Worm (Caenorhabditis elegans) whole organism, L4 larva: ENCODE measurements around the gene ZK622.1.
A peak's percentile ranks its signal among the peaks of the same experiment; 100 is the strongest.

Source experiments
- F26F4.8 ChIP-seq: fragments of 200-800 bp; sonication (Bioruptor generic); conservative IDR thresholded peaks from 2 replicates; pipeline ENCODE4 v1.3.6; 2022; ENCODE audit warnings: missing genetic modification characterization, missing compliant biosample characterization
- F49E8.2 ChIP-seq: sonication (generic microtip); optimal IDR thresholded peaks from 2 replicates; lab custom pipeline; 2016; ENCODE audit warnings: missing compliant biosample characterization, mild to moderate bottlenecking, missing genetic modification characterization, borderline replicate concordance
- R02D3.7 ChIP-seq: fragments of 150-350 bp; sonication (generic microtip); optimal IDR thresholded peaks from 3 replicates; lab custom pipeline; 2014; ENCODE audit warnings: missing biosample characterization, missing genetic modification characterization
- Y105C5A.15 ChIP-seq: fragments of 200-800 bp; sonication (Bioruptor generic); IDR thresholded peaks from 2 replicates; pipeline ENCODE4 v1.3.6; 2022; ENCODE audit warnings: missing genetic modification characterization, missing compliant biosample characterization
- Y75B8A.6 ChIP-seq: fragments of 200-800 bp; sonication (Bioruptor generic); IDR thresholded peaks from 2 replicates; pipeline ENCODE4 v1.3.6; 2022; ENCODE audit warnings: missing genetic modification reagents, missing genetic modification characterization, missing compliant biosample characterization
- ZK337.2 ChIP-seq: fragments of 200-800 bp; sonication (Bioruptor generic); IDR thresholded peaks from 2 replicates; pipeline ENCODE4 v1.3.6; 2022; ENCODE audit warnings: missing genetic modification reagents, missing genetic modification characterization, missing compliant biosample characterization
- ZK546.5 ChIP-seq, 2 experiments: sonication (generic microtip); optimal IDR thresholded peaks; 2 replicates each; lab custom pipeline; 2017; ENCODE audit warnings: missing biosample characterization in 2 of 2, missing genetic modification characterization in 2 of 2
- arid-1 ChIP-seq: fragments of 200-800 bp; sonication (Bioruptor generic); conservative IDR thresholded peaks from 2 replicates; pipeline ENCODE4 v1.3.6; 2022; ENCODE audit warnings: missing genetic modification reagents, missing genetic modification characterization, missing compliant biosample characterization
- attf-4 ChIP-seq: sonication (generic microtip); optimal IDR thresholded peaks from 3 replicates; lab custom pipeline; 2017; ENCODE audit warnings: missing biosample characterization, missing genetic modification characterization
- ceh-62 ChIP-seq: sonication (generic microtip); optimal IDR thresholded peaks from 2 replicates; lab custom pipeline; 2017; ENCODE audit warnings: missing biosample characterization, missing genetic modification characterization
- ces-1 ChIP-seq: fragments of 150-350 bp; sonication (generic microtip); optimal IDR thresholded peaks from 4 replicates; lab custom pipeline; 2014; ENCODE audit warnings: missing biosample characterization, missing genetic modification reagents, missing genetic modification characterization
- cey-2 ChIP-seq: sonication (generic microtip); optimal IDR thresholded peaks from 3 replicates; lab custom pipeline; 2017; ENCODE audit warnings: missing genetic modification characterization, mild to moderate bottlenecking, missing compliant biosample characterization, antibody characterized with exemption, borderline replicate concordance; ENCODE audit not compliant: insufficient read depth
- ctbp-1 ChIP-seq: fragments of 200-800 bp; sonication (Bioruptor generic); IDR thresholded peaks from 2 replicates; pipeline ENCODE4 v1.3.6; 2022; ENCODE audit warnings: missing genetic modification reagents, missing genetic modification characterization, missing compliant biosample characterization
- daf-12 ChIP-seq: fragments of 150-350 bp; optimal IDR thresholded peaks from 2 replicates; lab custom pipeline; 2014; ENCODE audit warnings: missing biosample characterization, missing genetic modification reagents, missing genetic modification characterization
- daf-16 ChIP-seq, 3 experiments: sonication (generic microtip); optimal IDR thresholded peaks; 2 replicates each; lab custom pipeline; 2016 to 2017; ENCODE audit warnings: missing genetic modification characterization in 3 of 3, missing genetic modification reagents in 3 of 3, mild to moderate bottlenecking in 2 of 3, missing compliant biosample characterization in 2 of 3, missing biosample characterization in 1 of 3, moderate library complexity in 1 of 3
- daf-19 ChIP-seq: fragments of 200-800 bp; sonication (Bioruptor generic); conservative IDR thresholded peaks from 2 replicates; pipeline ENCODE4 v1.3.6; 2022; ENCODE audit warnings: missing genetic modification characterization, missing compliant biosample characterization
- fkh-10 ChIP-seq: fragments of 150-350 bp; optimal IDR thresholded peaks from 2 replicates; lab custom pipeline; 2014; ENCODE audit warnings: missing biosample characterization, missing genetic modification reagents, missing genetic modification characterization
- hif-1 ChIP-seq, 2 experiments: sonication (generic microtip); optimal IDR thresholded peaks; 2 replicates each; lab custom pipeline; 2016 to 2017; ENCODE audit warnings: missing compliant biosample characterization in 2 of 2, missing genetic modification characterization in 2 of 2, missing genetic modification reagents in 2 of 2, missing genotype in 2 of 2, mild to moderate bottlenecking in 1 of 2
- hlh-11 ChIP-seq: fragments of 200-800 bp; sonication (Bioruptor generic); optimal IDR thresholded peaks from 2 replicates; lab custom pipeline; 2018; ENCODE audit warnings: mild to moderate bottlenecking, missing genetic modification characterization, missing compliant biosample characterization
- hlh-30 ChIP-seq: sonication (generic microtip); optimal IDR thresholded peaks from 2 replicates; lab custom pipeline; 2017; ENCODE audit warnings: antibody characterized with exemption, mild to moderate bottlenecking, missing genetic modification characterization, missing compliant biosample characterization; ENCODE audit not compliant: insufficient read depth
- jun-1 ChIP-seq: fragments of 150-350 bp; optimal IDR thresholded peaks from 2 replicates; lab custom pipeline; 2014; ENCODE audit warnings: missing biosample characterization, missing genetic modification reagents, missing genetic modification characterization
- lin-1 ChIP-seq: fragments of 200-800 bp; sonication (Bioruptor generic); IDR thresholded peaks from 2 replicates; pipeline ENCODE4 v1.3.6; 2022; ENCODE audit warnings: missing genetic modification reagents, missing genetic modification characterization, missing compliant biosample characterization
- lin-29 ChIP-seq: fragments of 200-800 bp; sonication (Bioruptor generic); IDR thresholded peaks from 2 replicates; pipeline ENCODE4 v1.3.6; 2022; ENCODE audit warnings: missing genetic modification reagents, missing genetic modification characterization, missing compliant biosample characterization
- lin-39 ChIP-seq: fragments of 150-350 bp; optimal IDR thresholded peaks from 2 replicates; lab custom pipeline; 2014; ENCODE audit warnings: missing biosample characterization, missing genetic modification reagents, missing genetic modification characterization
- lir-3 ChIP-seq: sonication (generic microtip); optimal IDR thresholded peaks from 2 replicates; lab custom pipeline; 2016; ENCODE audit warnings: mild to moderate bottlenecking, missing genetic modification characterization, missing compliant biosample characterization
- lsy-2 ChIP-seq, 2 experiments: fragments of 150-350 bp in 1 of 2; sonication (generic microtip) in 1 of 2; optimal IDR thresholded peaks; 2 replicates each; lab custom pipeline; 2014 to 2017; ENCODE audit warnings: missing biosample characterization in 2 of 2, missing genetic modification characterization in 2 of 2
- madf-5 ChIP-seq, 2 experiments: fragments of 200-800 bp; sonication (Bioruptor generic); IDR thresholded peaks; 2 replicates each; pipeline ENCODE4 v1.3.6; 2022; ENCODE audit warnings: missing compliant biosample characterization in 2 of 2, missing genetic modification characterization in 2 of 2
- mdt-29 ChIP-seq: fragments of 200-800 bp; sonication (Bioruptor generic); IDR thresholded peaks from 2 replicates; pipeline ENCODE4 v1.3.6; 2022; ENCODE audit warnings: missing genetic modification reagents, missing genetic modification characterization, missing compliant biosample characterization
- mes-2 ChIP-seq: sonication (generic microtip); optimal IDR thresholded peaks from 2 replicates; lab custom pipeline; 2016; ENCODE audit warnings: missing genotype, mild to moderate bottlenecking, missing genetic modification characterization, missing compliant biosample characterization; ENCODE audit not compliant: poor library complexity, severe bottlenecking
- nhr-11 ChIP-seq: fragments of 150-350 bp; optimal IDR thresholded peaks from 2 replicates; lab custom pipeline; 2014; ENCODE audit warnings: missing biosample characterization, missing genetic modification characterization
- nhr-111 ChIP-seq: fragments of 200-800 bp; sonication (Bioruptor generic); optimal IDR thresholded peaks from 2 replicates; lab custom pipeline; 2018; ENCODE audit warnings: mild to moderate bottlenecking, missing genetic modification characterization, missing compliant biosample characterization
- nhr-237 ChIP-seq: sonication (generic microtip); optimal IDR thresholded peaks from 2 replicates; lab custom pipeline; 2017; ENCODE audit warnings: missing biosample characterization, missing genetic modification characterization
- nhr-28 ChIP-seq: fragments of 150-350 bp; optimal IDR thresholded peaks from 2 replicates; lab custom pipeline; 2014; ENCODE audit warnings: missing biosample characterization, missing genetic modification characterization
- nhr-42 ChIP-seq: fragments of 200-800 bp; sonication (Bioruptor generic); IDR thresholded peaks from 2 replicates; pipeline ENCODE4 v1.3.6; 2022; ENCODE audit warnings: missing genetic modification characterization, missing compliant biosample characterization
- nhr-48 ChIP-seq: sonication (generic microtip); optimal IDR thresholded peaks from 2 replicates; lab custom pipeline; 2016; ENCODE audit warnings: mild to moderate bottlenecking, missing genetic modification characterization, missing compliant biosample characterization
- php-3 ChIP-seq: fragments of 200-800 bp; sonication (Bioruptor generic); IDR thresholded peaks from 2 replicates; pipeline ENCODE4 v1.3.6; 2022; ENCODE audit warnings: missing genetic modification reagents, missing genetic modification characterization, missing compliant biosample characterization
- rbr-2 ChIP-seq: sonication (generic microtip); optimal IDR thresholded peaks from 2 replicates; lab custom pipeline; 2016; ENCODE audit warnings: missing genotype, missing genetic modification characterization, missing compliant biosample characterization
- snpc-4 ChIP-seq: fragments of 150-350 bp; optimal IDR thresholded peaks from 2 replicates; lab custom pipeline; 2014; ENCODE audit warnings: missing biosample characterization, missing genetic modification characterization
- spr-1 ChIP-seq: sonication (generic microtip); optimal IDR thresholded peaks from 2 replicates; lab custom pipeline; 2016; ENCODE audit warnings: mild to moderate bottlenecking, missing genetic modification characterization, missing compliant biosample characterization
- spr-3 ChIP-seq: fragments of 200-800 bp; sonication (Bioruptor generic); optimal IDR thresholded peaks from 2 replicates; lab custom pipeline; 2018; ENCODE audit warnings: mild to moderate bottlenecking, missing genetic modification characterization, missing compliant biosample characterization
- tra-1 ChIP-seq: fragments of 200-800 bp; sonication (Bioruptor generic); IDR thresholded peaks from 2 replicates; pipeline ENCODE4 v1.3.6; 2022; ENCODE audit warnings: missing genetic modification reagents, missing genetic modification characterization, missing compliant biosample characterization
- unc-39 ChIP-seq: sonication (generic microtip); optimal IDR thresholded peaks from 2 replicates; lab custom pipeline; 2017; ENCODE audit warnings: missing biosample characterization, missing genetic modification characterization
- unc-62 ChIP-seq, 3 experiments: fragments of 150-350 bp in 1 of 3; sonication (generic microtip); optimal IDR thresholded peaks in 2 of 3; peaks in 1 of 3; 1 replicate in 1 of 3; 2 replicates in 2 of 3; lab custom pipeline; 2014 to 2017; ENCODE audit warnings: missing biosample characterization in 3 of 3, missing genetic modification characterization in 3 of 3, missing genetic modification reagents in 3 of 3, missing genotype in 1 of 3
- vab-7 ChIP-seq: fragments of 200-800 bp; sonication (Bioruptor generic); IDR thresholded peaks from 2 replicates; pipeline ENCODE4 v1.3.6; 2022; ENCODE audit warnings: missing genetic modification reagents, missing genetic modification characterization, missing compliant biosample characterization
- zfp-3 ChIP-seq: fragments of 200-800 bp; sonication (Bioruptor generic); conservative IDR thresholded peaks from 2 replicates; pipeline ENCODE4 v1.3.6; 2022; ENCODE audit warnings: missing genetic modification reagents, missing genetic modification characterization, missing compliant biosample characterization
- zip-11 ChIP-seq: fragments of 200-800 bp; sonication (Bioruptor generic); IDR thresholded peaks from 2 replicates; pipeline ENCODE4 v1.3.6; 2022; ENCODE audit warnings: missing genetic modification characterization, missing compliant biosample characterization

Gene ZK622.1

ce11 chrII:5323773-5324172 lies 30.2 kb downstream of the ZK622.1 start (continued):
- TF ChIP-seq R02D3.7 = no peak
- TF ChIP-seq attf-4 (tag; lab: Kevin White, UChicago) = no peak
- no peak for TF ChIP-seq unc-39

DNA sequence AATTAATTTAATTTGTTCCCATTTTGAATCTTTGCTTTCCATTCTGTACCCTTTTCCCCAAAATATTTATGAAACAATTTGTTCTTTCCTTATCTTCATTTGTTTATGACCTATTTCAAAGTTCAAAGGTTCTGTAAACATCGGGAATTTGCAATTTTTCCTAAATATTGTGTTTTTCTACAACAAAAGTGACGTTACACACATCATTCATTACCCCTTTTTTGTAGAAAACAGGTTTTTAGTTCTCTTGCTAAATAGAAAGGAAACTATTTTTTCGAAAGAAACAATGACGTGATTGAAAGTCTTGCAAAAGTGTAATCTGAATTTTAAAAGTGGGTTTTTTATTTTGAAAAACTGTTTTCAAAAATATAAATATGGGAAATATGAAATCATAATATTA lies 31.1 kb downstream of the ZK622.1 start:
- TF ChIP-seq unc-62 (GFP tag; optimal IDR thresholded peaks at IDR 0.05 in 1 of 2; lab: Kevin White, UChicago) (peak in 1 of 2 experiments; percentile 93), unc-62 (tag; optimal IDR thresholded peaks at IDR 0.05; lab: Kevin White, UChicago) (no peak), arid-1 (GFP tag; lab: Robert Waterston, UW) (no peak), tra-1 (no peak), lin-1 (GFP tag; lab: Robert Waterston, UW) (no peak), daf-16 (GFP tag; optimal IDR thresholded peaks at IDR 0.05; lab: Kevin White, UChicago) (no peak), daf-16 (tag; optimal IDR thresholded peaks at IDR 0.05; lab: Kevin White, UChicago) (peak; percentile 70), hlh-30 (tag; lab: Kevin White, UChicago) (no peak), nhr-48 (tag; lab: Kevin White, UChicago) (no peak), nhr-28 (tag; lab: Kevin White, UChicago) (peak; percentile 8), ZK337.2 (GFP tag; lab: Robert Waterston, UW) (no peak), jun-1 (tag; lab: Kevin White, UChicago) (no peak), lin-39 (tag; lab: Kevin White, UChicago) (no peak), nhr-42 (GFP tag; lab: Robert Waterston, UW) (no peak), mes-2 (tag; lab: Kevin White, UChicago) (no peak), ces-1 (GFP tag; lab: Kevin White, UChicago) (no peak), madf-5 (GFP tag; IDR thresholded peaks at IDR 0.05; lab: Robert Waterston, UW) (no peak), spr-1 (tag; lab: Kevin White, UChicago) (no peak), php-3 (GFP tag; lab: Robert Waterston, UW) (no peak), nhr-237 (no peak), F49E8.2 (tag; lab: Kevin White, UChicago) (no peak), spr-3 (no peak), nhr-111 (no peak)

DNA sequence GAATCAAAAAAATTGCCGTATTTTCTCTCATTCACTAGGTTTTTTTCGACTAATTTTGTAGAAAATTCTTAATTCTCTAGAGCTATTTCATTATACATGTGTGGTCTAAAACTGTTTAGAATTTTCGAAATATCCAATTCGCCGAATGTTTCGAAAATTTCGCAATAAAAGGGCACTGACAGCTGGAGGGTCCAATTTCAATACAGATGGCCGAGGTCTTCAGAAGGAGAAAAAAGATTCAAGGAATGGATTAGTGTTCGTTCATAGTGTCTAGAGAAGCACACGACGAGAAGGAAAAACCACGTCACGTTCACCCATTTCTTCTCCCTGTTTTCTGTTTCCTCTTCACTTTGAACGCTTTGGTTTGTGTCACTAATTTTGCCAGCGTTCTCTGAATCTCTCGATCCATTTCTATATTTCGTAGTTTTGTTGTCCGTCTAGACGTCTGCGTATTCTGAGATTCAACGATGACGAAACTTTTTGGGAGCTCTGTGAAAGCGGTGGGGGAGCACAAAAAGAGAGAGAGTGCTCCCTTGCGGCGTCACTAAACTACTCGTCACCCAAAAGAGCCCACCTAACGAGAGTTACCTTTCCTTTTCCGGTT lies 32.5 kb downstream of the ZK622.1 start:
- peak; percentile 83 for TF ChIP-seq fkh-10 (GFP tag; lab: Kevin White, UChicago)
- no peak for TF ChIP-seq ZK546.5 (tag; optimal IDR thresholded peaks at IDR 0.05; lab: Kevin White, UChicago)
- peak in 1 of 2 experiments; percentile 48 for TF ChIP-seq hif-1 (tag; optimal IDR thresholded peaks at IDR 0.05; lab: Kevin White, UChicago)
- TF ChIP-seq lsy-2 (tag; optimal IDR thresholded peaks at IDR 0.05; lab: Kevin White, UChicago) = peak; percentile 40 to 71
- no peak for TF ChIP-seq Y105C5A.15
- no peak for TF ChIP-seq daf-12 (tag; lab: Kevin White, UChicago)
- TF ChIP-seq nhr-42 (GFP tag; lab: Robert Waterston, UW) = no peak
- TF ChIP-seq daf-19 (GFP tag; lab: Robert Waterston, UW) = no peak
- TF ChIP-seq nhr-48 (tag; lab: Kevin White, UChicago) = peak; percentile 54
- no peak for TF ChIP-seq zip-11
- peak; percentile 17; the same call in 1 of the 2 replicates for TF ChIP-seq tra-1
- TF ChIP-seq ceh-62 (tag; lab: Kevin White, UChicago) = no peak
- peak; percentile 58 for TF ChIP-seq nhr-11
- no peak for TF ChIP-seq zfp-3 (GFP tag; lab: Robert Waterston, UW)
- peak; percentile 58; the same call in 1 of the 2 replicates for TF ChIP-seq ctbp-1 (GFP tag; lab: Robert Waterston, UW)
- TF ChIP-seq rbr-2 = peak; percentile 70
- no peak for TF ChIP-seq lir-3 (tag; lab: Kevin White, UChicago)
- no peak for TF ChIP-seq cey-2
- TF ChIP-seq snpc-4 = no peak
- no peak for TF ChIP-seq spr-3
- no peak for TF ChIP-seq Y75B8A.6
- TF ChIP-seq F26F4.8 = no peak
- TF ChIP-seq daf-16 (GFP tag; optimal IDR thresholded peaks at IDR 0.05; lab: Kevin White, UChicago) = no peak
- TF ChIP-seq daf-16 (tag; optimal IDR thresholded peaks at IDR 0.05; lab: Kevin White, UChicago) = peak; percentile 58
- no peak for TF ChIP-seq mdt-29
- no peak for TF ChIP-seq vab-7 (GFP tag; lab: Robert Waterston, UW)
- TF ChIP-seq lin-29 = no peak
- TF ChIP-seq hlh-11 = peak; percentile 79
